Worm (Caenorhabditis elegans) whole organism, L3 larva: ENCODE results near the gene C47A4.3.

Experiments
- ama-1 ChIP-seq: fragments of 150-350 bp; optimal IDR thresholded peaks from 2 replicates; lab custom pipeline; 2018
- nhr-237 ChIP-seq: fragments of 150-350 bp; optimal IDR thresholded peaks from 2 replicates; lab custom pipeline; 2014; ENCODE audit warnings: missing biosample characterization, missing genetic modification characterization
- nhr-28 ChIP-seq: fragments of 150-350 bp; optimal IDR thresholded peaks from 2 replicates; lab custom pipeline; 2014; ENCODE audit warnings: missing biosample characterization, missing genetic modification characterization
- pha-4 ChIP-seq: fragments of 150-350 bp; optimal IDR thresholded peaks from 2 replicates; lab custom pipeline; 2014; ENCODE audit warnings: missing biosample characterization, missing genetic modification reagents, missing genetic modification characterization
- sea-2 ChIP-seq: fragments of 150-350 bp; sonication (generic microtip); optimal IDR thresholded peaks from 4 replicates; lab custom pipeline; 2014; ENCODE audit warnings: missing biosample characterization, missing genetic modification reagents, missing genetic modification characterization
- unc-39 ChIP-seq: sonication (generic microtip); optimal IDR thresholded peaks from 4 replicates; lab custom pipeline; 2017; ENCODE audit warnings: missing biosample characterization, missing genetic modification characterization
- unc-62 ChIP-seq: fragments of 150-350 bp; sonication (generic microtip); optimal IDR thresholded peaks from 4 replicates; lab custom pipeline; 2014; ENCODE audit warnings: missing biosample characterization, missing genetic modification reagents, missing genetic modification characterization

- no peak for TF ChIP-seq unc-62 (GFP tag; lab: Kevin White, UChicago)
- no peak for TF ChIP-seq nhr-28 (tag; lab: Kevin White, UChicago)
- no peak for TF ChIP-seq unc-39 (tag; lab: Kevin White, UChicago)
- TF ChIP-seq sea-2 (GFP tag; lab: Kevin White, UChicago) = no peak
- no peak for TF ChIP-seq pha-4 (tag; lab: Kevin White, UChicago)
- no peak for TF ChIP-seq nhr-237 (tag; lab: Kevin White, UChicago)
- no peak for TF ChIP-seq ama-1 (lab: Kevin White, UChicago)
Observed at ce11 chrIV:13764708-13765107, 22.6 kb upstream of the C47A4.3 start.
